Fruit fly (Drosophila melanogaster) whole organism, prepupa: ENCODE results near the gene dpr14.

Experiments used
- Blimp-1 ChIP-seq: fragments of 200-800 bp; sonication (Bioruptor generic); optimal IDR thresholded peaks from 3 replicates; lab custom pipeline; 2017; ENCODE audit warnings: missing biosample characterization, missing genetic modification characterization, mild to moderate bottlenecking, moderate library complexity, missing genetic modification reagents
- CG10631 ChIP-seq: fragments of 200-800 bp; sonication (Bioruptor generic); optimal IDR thresholded peaks from 2 replicates; lab custom pipeline; 2016; ENCODE audit warnings: missing biosample characterization, missing genetic modification characterization
- CG10669 ChIP-seq: fragments of 200-800 bp; sonication (Bioruptor generic); optimal IDR thresholded peaks from 3 replicates; lab custom pipeline; 2018; ENCODE audit warnings: missing biosample characterization, mild to moderate bottlenecking, missing genetic modification characterization, moderate library complexity
- CG11294 ChIP-seq: fragments of 200-800 bp; sonication (Bioruptor generic); IDR thresholded peaks from 2 replicates; pipeline ENCODE4 v1.3.6; 2022; ENCODE audit warnings: missing biosample characterization, missing genetic modification characterization
- CG11762 ChIP-seq: fragments of 200-800 bp; sonication (Bioruptor generic); optimal IDR thresholded peaks from 3 replicates; lab custom pipeline; 2016; ENCODE audit warnings: missing biosample characterization, missing genetic modification characterization; ENCODE audit not compliant: insufficient read depth
- CG15336 ChIP-seq: fragments of 200-800 bp; sonication (Bioruptor generic); IDR thresholded peaks from 2 replicates; pipeline ENCODE4 v1.3.6; 2022; ENCODE audit warnings: missing biosample characterization, missing genetic modification characterization
- CG1621 ChIP-seq: fragments of 200-800 bp; sonication (Bioruptor generic); optimal IDR thresholded peaks from 3 replicates; lab custom pipeline; 2018; ENCODE audit warnings: missing biosample characterization, mild to moderate bottlenecking, missing genetic modification characterization
- CG31627 ChIP-seq: fragments of 200-800 bp; sonication (Bioruptor generic); optimal IDR thresholded peaks from 3 replicates; lab custom pipeline; 2016; ENCODE audit warnings: missing biosample characterization, missing genetic modification characterization
- CG32006 ChIP-seq: fragments of 200-800 bp; sonication (Bioruptor generic); optimal IDR thresholded peaks from 3 replicates; lab custom pipeline; 2017; ENCODE audit warnings: missing biosample characterization, mild to moderate bottlenecking, missing genetic modification characterization
- CG34406 ChIP-seq: fragments of 200-800 bp; sonication (Bioruptor generic); optimal IDR thresholded peaks from 3 replicates; lab custom pipeline; 2016; ENCODE audit warnings: missing biosample characterization, missing genetic modification characterization
- CG4318 ChIP-seq: fragments of 200-800 bp; sonication (Bioruptor generic); optimal IDR thresholded peaks from 3 replicates; lab custom pipeline; 2017; ENCODE audit warnings: missing biosample characterization, mild to moderate bottlenecking, missing genetic modification characterization
- CG6276 ChIP-seq: fragments of 200-800 bp; sonication (Bioruptor generic); optimal IDR thresholded peaks from 2 replicates; lab custom pipeline; 2017; ENCODE audit warnings: missing biosample characterization, mild to moderate bottlenecking, missing genetic modification characterization
- CG6792 ChIP-seq: fragments of 200-800 bp; sonication (Bioruptor generic); optimal IDR thresholded peaks from 3 replicates; lab custom pipeline; 2016; ENCODE audit warnings: missing biosample characterization, missing genetic modification characterization
- CG6808 ChIP-seq: fragments of 200-800 bp; sonication (Bioruptor generic); optimal IDR thresholded peaks from 3 replicates; lab custom pipeline; 2017; ENCODE audit warnings: missing biosample characterization, missing genetic modification characterization, mild to moderate bottlenecking, moderate library complexity, missing genetic modification reagents
- CG7368 ChIP-seq: fragments of 200-800 bp; sonication (Bioruptor generic); optimal IDR thresholded peaks from 3 replicates; lab custom pipeline; 2016; ENCODE audit warnings: missing biosample characterization, missing genetic modification characterization
- CG8119 ChIP-seq: fragments of 200-800 bp; sonication (Bioruptor generic); IDR thresholded peaks from 3 replicates; pipeline ENCODE4 v1.3.6; 2022; ENCODE audit warnings: missing biosample characterization, missing genetic modification characterization
- CG8632 ChIP-seq: fragments of 200-800 bp; sonication (Bioruptor generic); optimal IDR thresholded peaks from 3 replicates; lab custom pipeline; 2016; ENCODE audit warnings: missing biosample characterization, missing genetic modification characterization
- Eip78C ChIP-seq: fragments of 200-800 bp; sonication (Bioruptor generic); peaks from one replicate; lab custom pipeline; 2016; ENCODE audit warnings: missing biosample characterization, missing genetic modification characterization
- Ets21C ChIP-seq: fragments of 200-800 bp; sonication (Bioruptor generic); optimal IDR thresholded peaks from 3 replicates; lab custom pipeline; 2016; ENCODE audit warnings: missing biosample characterization, missing genetic modification characterization
- Gug ChIP-seq: fragments of 200-800 bp; sonication (Bioruptor generic); IDR thresholded peaks from 2 replicates; pipeline ENCODE4 v1.3.6; 2022; ENCODE audit warnings: missing biosample characterization, missing genetic modification characterization
- Hr39 ChIP-seq: fragments of 200-800 bp; sonication (Bioruptor generic); optimal IDR thresholded peaks from 2 replicates; lab custom pipeline; 2016; ENCODE audit warnings: missing biosample characterization, missing genetic modification characterization
- Lpt ChIP-seq: fragments of 200-800 bp; sonication (Bioruptor generic); optimal IDR thresholded peaks from 3 replicates; lab custom pipeline; 2016; ENCODE audit warnings: missing biosample characterization, missing genetic modification characterization
- OdsH ChIP-seq: fragments of 200-800 bp; sonication (Bioruptor generic); optimal IDR thresholded peaks from 3 replicates; lab custom pipeline; 2016; ENCODE audit warnings: missing biosample characterization, missing genetic modification characterization
- Smox ChIP-seq: fragments of 200-800 bp; sonication (Bioruptor generic); optimal IDR thresholded peaks from 3 replicates; lab custom pipeline; 2016; ENCODE audit warnings: missing biosample characterization, missing genetic modification characterization
- Sox102F ChIP-seq: fragments of 200-800 bp; sonication (Bioruptor generic); optimal IDR thresholded peaks from 2 replicates; lab custom pipeline; 2016; ENCODE audit warnings: missing biosample characterization, mild to moderate bottlenecking, missing genetic modification characterization
- achi ChIP-seq: fragments of 200-800 bp; sonication (Bioruptor generic); optimal IDR thresholded peaks from 3 replicates; lab custom pipeline; 2016; ENCODE audit warnings: missing biosample characterization, missing genetic modification characterization
- dac ChIP-seq: fragments of 200-800 bp; sonication (Bioruptor generic); optimal IDR thresholded peaks from 2 replicates; lab custom pipeline; 2017; ENCODE audit warnings: missing biosample characterization, mild to moderate bottlenecking, missing genetic modification characterization
- dsx ChIP-seq: fragments of 200-800 bp; optimal IDR thresholded peaks from 3 replicates; lab custom pipeline; 2019; ENCODE audit warnings: missing biosample characterization, mild to moderate bottlenecking, missing genetic modification characterization, moderate library complexity; ENCODE audit not compliant: poor library complexity, severe bottlenecking
- esn ChIP-seq: fragments of 200-800 bp; sonication (Bioruptor generic); optimal IDR thresholded peaks from 2 replicates; lab custom pipeline; 2016; ENCODE audit warnings: missing biosample characterization, mild to moderate bottlenecking, missing genetic modification characterization, moderate library complexity
- fd59A ChIP-seq: fragments of 200-800 bp; sonication (Bioruptor generic); optimal IDR thresholded peaks from 2 replicates; lab custom pipeline; 2017; ENCODE audit warnings: missing biosample characterization, mild to moderate bottlenecking, missing genetic modification characterization, missing genetic modification reagents
- net ChIP-seq: fragments of 200-800 bp; sonication (Bioruptor generic); optimal IDR thresholded peaks from 3 replicates; lab custom pipeline; 2016; ENCODE audit warnings: missing biosample characterization, missing genetic modification characterization
- pdm3 ChIP-seq: fragments of 200-800 bp; sonication (Bioruptor generic); optimal IDR thresholded peaks from 3 replicates; lab custom pipeline; 2016; ENCODE audit warnings: missing biosample characterization, missing genetic modification characterization
- salr ChIP-seq, 2 experiments: fragments of 200-800 bp; sonication (Bioruptor generic); optimal IDR thresholded peaks; 3 replicates each; lab custom pipeline; 2016 to 2018; ENCODE audit warnings: missing biosample characterization in 2 of 2, missing genetic modification characterization in 2 of 2, mild to moderate bottlenecking in 1 of 2
- spab ChIP-seq: fragments of 200-800 bp; sonication (Bioruptor generic); optimal IDR thresholded peaks from 2 replicates; lab custom pipeline; 2017; ENCODE audit warnings: missing biosample characterization, mild to moderate bottlenecking, missing genetic modification characterization, missing genetic modification reagents
- topi ChIP-seq: fragments of 200-800 bp; sonication (Bioruptor generic); optimal IDR thresholded peaks from 3 replicates; lab custom pipeline; 2016; ENCODE audit warnings: missing biosample characterization, missing genetic modification characterization
- vri ChIP-seq: fragments of 200-800 bp; sonication (Bioruptor generic); optimal IDR thresholded peaks from 3 replicates; lab custom pipeline; 2016; ENCODE audit warnings: missing biosample characterization, mild to moderate bottlenecking, missing genetic modification characterization

Gene dpr14

dm6 chrX:7888386-7889024 lies 19.6 kb downstream of the dpr14 start, which contains the start of gene Acat1 (continued):
- TF ChIP-seq CG15336 (GFP tag; lab: Robert Waterston, UW) (peak; percentile 65), CG8119 (GFP tag; lab: Robert Waterston, UW) (peak; percentile 39; the same call in 2 of the 3 replicates), CG32006 (peak; percentile 58), CG10631 (GFP tag; lab: Kevin White, UChicago) (peak; percentile 84), CG6276 (GFP tag; lab: Kevin White, UChicago) (peak; percentile 1), achi (GFP tag; lab: Kevin White, UChicago) (peak; percentile 76), net (GFP tag; lab: Kevin White, UChicago) (peak; percentile 78), Eip78C (GFP tag; lab: Kevin White, UChicago) (peak; percentile 94), Smox (GFP tag; lab: Kevin White, UChicago) (peak; percentile 78), dsx (GFP tag; lab: Kevin White, UChicago) (no peak), topi (peak; percentile 84), pdm3 (GFP tag; lab: Kevin White, UChicago) (peak; percentile 86), Gug (GFP tag; lab: Robert Waterston, UW) (peak; percentile 36), CG8632 (GFP tag; lab: Kevin White, UChicago) (peak; percentile 65), CG34406 (GFP tag; lab: Kevin White, UChicago) (peak; percentile 57), CG6808 (GFP tag; lab: Kevin White, UChicago) (peak; percentile 23), CG7368 (peak; percentile 72), dac (GFP tag; lab: Kevin White, UChicago) (peak; percentile 25), vri (GFP tag; lab: Kevin White, UChicago) (peak; percentile 94), salr (GFP tag; optimal IDR thresholded peaks at IDR 0.05; lab: Kevin White, UChicago) (peak in 1 of 2 experiments; percentile 49), Blimp-1 (GFP tag; lab: Kevin White, UChicago) (no peak), CG11762 (GFP tag; lab: Kevin White, UChicago) (peak; percentile 59), CG6792 (GFP tag; lab: Kevin White, UChicago) (peak; percentile 70), Ets21C (GFP tag; lab: Kevin White, UChicago) (peak; percentile 69), CG11294 (GFP tag; lab: Robert Waterston, UW) (no peak), Sox102F (GFP tag; lab: Kevin White, UChicago) (peak; percentile 83), OdsH (GFP tag; lab: Kevin White, UChicago) (peak; percentile 79)

- TF ChIP-seq CG32006, result no peak
- no peak for TF ChIP-seq fd59A (GFP tag; lab: Kevin White, UChicago)
Measured at dm6 chrX:7884360-7884759, 23.7 kb downstream of the dpr14 start, which contains the start of gene Ir7g. Ir7g (plus strand) TSS chrX:7884660.

- TF ChIP-seq OdsH (GFP tag; lab: Kevin White, UChicago) (no peak), spab (no peak), CG15336 (GFP tag; lab: Robert Waterston, UW) (no peak), CG31627 (GFP tag; lab: Kevin White, UChicago) (no peak), CG4318 (GFP tag; lab: Kevin White, UChicago) (no peak), CG10631 (GFP tag; lab: Kevin White, UChicago) (no peak), CG1621 (tag; lab: Kevin White, UChicago) (no peak), esn (no peak), fd59A (GFP tag; lab: Kevin White, UChicago) (no peak), Sox102F (GFP tag; lab: Kevin White, UChicago) (no peak), pdm3 (GFP tag; lab: Kevin White, UChicago) (no peak), CG6276 (GFP tag; lab: Kevin White, UChicago) (no peak), CG8119 (GFP tag; lab: Robert Waterston, UW) (no peak), Hr39 (GFP tag; lab: Kevin White, UChicago) (no peak), CG10669 (no peak), dsx (GFP tag; lab: Kevin White, UChicago) (no peak), Lpt (no peak), CG6808 (GFP tag; lab: Kevin White, UChicago) (no peak)
- TF ChIP-seq, all 60 proteins: peak for 0
Measured at dm6 chrX:7883926-7884325, 24.2 kb downstream of the dpr14 start, which contains the start of gene Ir7f. Ir7f (minus strand) TSS chrX:7884026.
